Fruit fly (Drosophila melanogaster) Kc167 (cell line): ENCODE results near the gene CG10550.

ENCODE experiments used
- Myc ChIP-seq: fragments of >200 bp; optimal IDR thresholded peaks from 2 replicates; lab custom pipeline; 2017; ENCODE audit warnings: missing external identifiers
- Sin3A ChIP-seq: fragments of >200 bp; optimal IDR thresholded peaks from 2 replicates; lab custom pipeline; 2018; ENCODE audit warnings: missing external identifiers
- h ChIP-seq: fragments of >200 bp; optimal IDR thresholded peaks from 3 replicates; lab custom pipeline; 2018; ENCODE audit warnings: missing external identifiers
- insv ChIP-seq: fragments of >200 bp; optimal IDR thresholded peaks from 3 replicates; lab custom pipeline; 2018; ENCODE audit warnings: missing external identifiers
- psq ChIP-seq: fragments of >200 bp; optimal IDR thresholded peaks from 2 replicates; lab custom pipeline; 2017; ENCODE audit warnings: missing external identifiers
- ttk ChIP-seq: sonication (Bioruptor generic); optimal IDR thresholded peaks from 2 replicates; lab custom pipeline; 2017; ENCODE audit warnings: missing external identifiers

CG10550 gene

dm6 chr3R:25295320-25296020 lies 12.7 kb downstream of the CG10550 start, which contains the start of gene CG31102:
TSS of gene CG31102 (minus strand) at chr3R:25295594.
- TF ChIP-seq Myc (lab: Kevin White, UChicago): no peak
- TF ChIP-seq h (lab: Kevin White, UChicago): no peak
- TF ChIP-seq ttk (lab: Kevin White, UChicago): no peak
- TF ChIP-seq Sin3A (lab: Kevin White, UChicago): no peak
- TF ChIP-seq insv: no peak
- no peak for TF ChIP-seq psq

- TF ChIP-seq Myc (lab: Kevin White, UChicago) (no peak), insv (no peak), psq (no peak), ttk (lab: Kevin White, UChicago) (no peak), h (lab: Kevin White, UChicago) (no peak), Sin3A (lab: Kevin White, UChicago) (no peak)
Measured at dm6 chr3R:25292864-25293284, 15.3 kb downstream of the CG10550 start, which contains the start of gene CG31098. TSS of gene CG31098 (minus strand) at chr3R:25292977.

DNA sequence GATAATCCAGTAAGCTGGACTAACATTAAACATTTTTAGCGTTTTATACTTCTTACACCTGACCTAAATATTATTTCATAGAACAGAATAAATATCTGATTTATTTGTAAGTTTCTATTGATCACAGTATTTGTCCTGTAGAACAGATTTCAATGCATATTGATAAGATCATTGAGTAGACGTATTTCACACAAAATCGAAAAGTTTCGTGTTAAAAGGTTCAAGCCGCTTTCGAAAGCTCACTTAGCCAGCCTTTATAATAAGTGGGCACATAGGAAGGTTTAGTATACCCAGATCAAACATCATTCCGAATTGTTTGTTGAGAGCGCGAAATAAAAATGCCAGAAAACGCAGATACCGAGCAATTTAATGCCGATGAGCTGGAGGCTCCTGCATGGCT lies 18.6 kb downstream of the CG10550 start, which contains the start of gene CG11893:
TSS of gene CG11893 (plus strand) at position 301 of the 400 bp plus-strand sequence.
- TF ChIP-seq Sin3A (lab: Kevin White, UChicago) (no peak), h (lab: Kevin White, UChicago) (no peak), ttk (lab: Kevin White, UChicago) (no peak), Myc (lab: Kevin White, UChicago) (no peak), psq (no peak), insv (no peak)

dm6 chr3R:25287128-25287527 lies 21.1 kb downstream of the CG10550 start, which contains the start of gene CG13658:
TSS of gene CG13658 (plus strand) at chr3R:25287474.
- TF ChIP-seq h (lab: Kevin White, UChicago) (no peak), Sin3A (lab: Kevin White, UChicago) (no peak), psq (no peak), ttk (lab: Kevin White, UChicago) (no peak), Myc (lab: Kevin White, UChicago) (no peak), insv (no peak)

dm6 chr3R:25285173-25285572 lies 23.0 kb downstream of the CG10550 start, which contains the start of gene CG31104:
TSS of gene CG31104 (plus strand) at chr3R:25285473.
- TF ChIP-seq Myc (lab: Kevin White, UChicago): no peak
- TF ChIP-seq h (lab: Kevin White, UChicago): no peak
- no peak for TF ChIP-seq psq
- TF ChIP-seq insv: no peak
- TF ChIP-seq ttk (lab: Kevin White, UChicago): no peak
- TF ChIP-seq Sin3A (lab: Kevin White, UChicago): no peak

dm6 chr3R:25283209-25283670 lies 25.0 kb downstream of the CG10550 start, which contains the start of gene CG31300:
TSS of gene CG31300 (plus strand) at chr3R:25283620.
- TF ChIP-seq psq: no peak
- no peak for TF ChIP-seq insv
- no peak for TF ChIP-seq h (lab: Kevin White, UChicago)
- TF ChIP-seq Myc (lab: Kevin White, UChicago): no peak
- no peak for TF ChIP-seq ttk (lab: Kevin White, UChicago)
- TF ChIP-seq Sin3A (lab: Kevin White, UChicago): no peak

- no peak for TF ChIP-seq psq
- TF ChIP-seq insv: no peak
- no peak for TF ChIP-seq ttk (lab: Kevin White, UChicago)
- no peak for TF ChIP-seq Myc (lab: Kevin White, UChicago)
- no peak for TF ChIP-seq Sin3A (lab: Kevin White, UChicago)
- no peak for TF ChIP-seq h (lab: Kevin White, UChicago)
Measured at dm6 chr3R:25281165-25281564, 27.0 kb downstream of the CG10550 start, which contains the start of gene CG11892. TSS of gene CG11892 (plus strand) at chr3R:25281548.

DNA sequence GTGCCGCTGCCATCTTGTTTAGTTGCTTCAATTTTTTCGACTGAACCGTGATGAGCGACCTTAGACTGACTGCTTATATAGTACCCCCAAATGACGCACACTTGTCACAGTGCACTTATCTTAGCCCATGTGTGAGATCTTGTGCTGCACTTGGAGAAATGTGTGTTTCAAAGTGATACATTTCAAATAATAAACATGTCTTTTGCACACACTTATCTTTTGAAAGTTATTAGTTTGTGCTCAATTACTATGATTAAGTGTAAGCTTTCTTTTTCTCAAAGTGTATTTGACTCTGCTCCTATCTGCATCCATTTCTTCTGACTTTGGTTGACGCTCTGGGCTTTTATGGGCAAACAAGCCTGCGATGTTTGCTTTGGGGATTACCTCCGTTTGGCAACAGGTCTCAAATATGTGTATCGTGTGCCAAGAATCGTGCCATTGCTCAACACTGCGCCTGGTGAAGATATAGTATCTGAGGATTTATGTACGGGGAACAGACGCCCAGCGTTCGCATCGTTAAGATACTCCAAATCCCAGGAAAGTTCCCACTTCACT lies 28.3 kb downstream of the CG10550 start, which contains the start of gene CG10514:
TSS of gene CG10514 (minus strand) at position 51 of the 555 bp plus-strand sequence.
- TF ChIP-seq insv (no peak), Myc (lab: Kevin White, UChicago) (no peak), ttk (lab: Kevin White, UChicago) (no peak), Sin3A (lab: Kevin White, UChicago) (no peak), psq (no peak), h (lab: Kevin White, UChicago) (no peak)

DNA sequence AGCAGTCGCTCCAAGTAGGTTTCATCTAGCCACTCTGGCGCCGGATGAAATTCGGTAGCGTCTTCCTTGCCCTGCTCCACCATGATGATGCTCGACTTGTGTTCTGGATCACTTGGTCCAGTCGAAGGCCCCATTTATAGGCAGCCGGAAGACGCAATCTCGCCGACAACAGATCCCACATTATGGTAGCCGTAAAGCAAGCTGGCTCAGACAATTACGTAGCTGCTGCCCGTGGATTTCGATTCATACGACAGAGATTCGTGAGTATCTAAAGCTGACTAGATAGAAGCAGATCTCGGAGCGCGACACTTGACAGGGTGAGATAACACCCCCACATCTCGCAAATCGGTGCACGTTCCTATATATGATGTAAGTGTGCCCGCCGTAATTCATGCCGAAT lies 31.1 kb downstream of the CG10550 start, which contains the start of gene CG10513:
TSS of gene CG10513 (minus strand) at position 101 of the 400 bp plus-strand sequence.
- TF ChIP-seq ttk (lab: Kevin White, UChicago): no peak
- no peak for TF ChIP-seq Myc (lab: Kevin White, UChicago)
- TF ChIP-seq h (lab: Kevin White, UChicago): no peak
- no peak for TF ChIP-seq insv
- TF ChIP-seq Sin3A (lab: Kevin White, UChicago): no peak
- no peak for TF ChIP-seq psq

- TF ChIP-seq Myc (lab: Kevin White, UChicago) (no peak), ttk (lab: Kevin White, UChicago) (no peak), Sin3A (lab: Kevin White, UChicago) (no peak), psq (no peak), insv (no peak), h (lab: Kevin White, UChicago) (no peak)
Measured at dm6 chr3R:25275276-25275675, 32.9 kb downstream of the CG10550 start.

DNA sequence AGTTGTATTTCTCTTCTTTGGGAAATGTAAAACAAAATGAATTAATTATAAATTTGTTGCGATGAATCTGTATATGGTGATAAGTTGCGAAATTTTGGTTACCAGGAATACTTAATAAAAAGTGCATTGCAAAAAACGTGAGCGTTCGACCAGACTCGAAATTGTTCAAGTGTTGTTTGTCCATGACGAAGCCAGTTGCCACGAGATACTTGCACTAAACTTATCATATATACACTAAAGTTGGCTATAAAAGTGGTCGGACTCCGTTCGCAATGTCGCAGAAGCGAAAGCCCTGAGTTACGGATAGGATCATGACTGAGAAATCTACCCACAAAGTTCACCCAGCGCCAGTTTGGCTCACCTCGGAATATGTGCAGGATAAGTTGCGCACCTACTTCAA lies 34.7 kb downstream of the CG10550 start, which contains the start of gene CG11878:
TSS of gene CG11878 (plus strand) at position 301 of the 400 bp plus-strand sequence.
- TF ChIP-seq ttk (lab: Kevin White, UChicago) (no peak), Myc (lab: Kevin White, UChicago) (no peak), insv (no peak), Sin3A (lab: Kevin White, UChicago) (no peak), h (lab: Kevin White, UChicago) (no peak), psq (no peak)
